Worm (Caenorhabditis elegans) whole organism, L2 larva: ENCODE data around the gene nhr-19.

Experiments used
- C34F6.9 ChIP-seq: fragments of 150-350 bp; optimal IDR thresholded peaks from 2 replicates; lab custom pipeline; 2014; ENCODE audit warnings: missing biosample characterization, missing genetic modification characterization
- F13H6.1 ChIP-seq: sonication (generic microtip); optimal IDR thresholded peaks from 2 replicates; lab custom pipeline; 2016; ENCODE audit warnings: missing genetic modification characterization, missing compliant biosample characterization
- R02D3.7 ChIP-seq: fragments of 150-350 bp; optimal IDR thresholded peaks from 2 replicates; lab custom pipeline; 2014; ENCODE audit warnings: missing biosample characterization, missing genetic modification characterization
- Y55F3AM.14 ChIP-seq: fragments of 200-800 bp; sonication (Bioruptor generic); optimal IDR thresholded peaks from 2 replicates; lab custom pipeline; 2018; ENCODE audit warnings: mild to moderate bottlenecking, missing genetic modification characterization, missing compliant biosample characterization
- aly-2 ChIP-seq: fragments of 150-350 bp; optimal IDR thresholded peaks from 2 replicates; lab custom pipeline; 2014; ENCODE audit warnings: missing biosample characterization, missing genetic modification characterization
- ama-1 ChIP-seq: fragments of 150-350 bp; optimal IDR thresholded peaks from 2 replicates; lab custom pipeline; 2018; ENCODE audit warnings: inconsistent platforms
- blmp-1 ChIP-seq: sonication (generic microtip); optimal IDR thresholded peaks from 2 replicates; lab custom pipeline; 2017; ENCODE audit warnings: missing genetic modification characterization, mild to moderate bottlenecking, missing compliant biosample characterization, antibody characterized with exemption, moderate library complexity; ENCODE audit not compliant: insufficient read depth
- ceh-16 ChIP-seq: fragments of 150-350 bp; optimal IDR thresholded peaks from 2 replicates; lab custom pipeline; 2014; ENCODE audit warnings: missing biosample characterization, missing genetic modification characterization
- ceh-82 ChIP-seq: fragments of 150-350 bp; optimal IDR thresholded peaks from 2 replicates; lab custom pipeline; 2014; ENCODE audit warnings: missing biosample characterization, missing genetic modification characterization
- crh-2 ChIP-seq: sonication (generic microtip); optimal IDR thresholded peaks from 2 replicates; lab custom pipeline; 2017; ENCODE audit warnings: missing biosample characterization, missing genetic modification characterization
- dmd-4 ChIP-seq: sonication (generic microtip); optimal IDR thresholded peaks from 2 replicates; lab custom pipeline; 2017; ENCODE audit warnings: missing biosample characterization, missing genetic modification characterization
- egl-27 ChIP-seq: sonication (generic microtip); optimal IDR thresholded peaks from 3 replicates; lab custom pipeline; 2017; ENCODE audit warnings: missing biosample characterization, missing genetic modification reagents, missing genetic modification characterization
- elt-1 ChIP-seq: fragments of 150-350 bp; optimal IDR thresholded peaks from 2 replicates; lab custom pipeline; 2014; ENCODE audit warnings: missing biosample characterization, missing genetic modification characterization
- fos-1 ChIP-seq: fragments of 150-350 bp; optimal IDR thresholded peaks from 2 replicates; lab custom pipeline; 2014; ENCODE audit warnings: missing biosample characterization, missing genetic modification characterization
- lin-13 ChIP-seq: fragments of 150-350 bp; optimal IDR thresholded peaks from 2 replicates; lab custom pipeline; 2014; ENCODE audit warnings: missing biosample characterization, missing genetic modification reagents, missing genetic modification characterization
- lsy-2 ChIP-seq, 2 experiments: fragments of 150-350 bp in 1 of 2; sonication (generic microtip) in 1 of 2; optimal IDR thresholded peaks; 2 replicates each; lab custom pipeline; 2014 to 2017; ENCODE audit warnings: missing biosample characterization in 2 of 2, missing genetic modification characterization in 2 of 2
- mab-5 ChIP-seq: fragments of 150-350 bp; optimal IDR thresholded peaks from 2 replicates; lab custom pipeline; 2014; ENCODE audit warnings: missing biosample characterization, missing genetic modification characterization
- mbf-1 ChIP-seq: sonication (generic microtip); optimal IDR thresholded peaks from 2 replicates; lab custom pipeline; 2017; ENCODE audit warnings: missing biosample characterization, missing genetic modification characterization
- mdl-1 ChIP-seq, 2 experiments: fragments of 150-350 bp in 1 of 2; sonication (generic microtip) in 1 of 2; optimal IDR thresholded peaks; 2 replicates each; lab custom pipeline; 2017; ENCODE audit warnings: missing biosample characterization in 2 of 2, missing genetic modification characterization in 2 of 2
- nhr-10 ChIP-seq: sonication (generic microtip); optimal IDR thresholded peaks from 2 replicates; lab custom pipeline; 2017; ENCODE audit warnings: missing biosample characterization, missing genetic modification characterization
- nhr-11 ChIP-seq: fragments of 150-350 bp; optimal IDR thresholded peaks from 2 replicates; lab custom pipeline; 2014; ENCODE audit warnings: missing biosample characterization, missing genetic modification characterization
- nhr-12 ChIP-seq: fragments of 150-350 bp; optimal IDR thresholded peaks from 2 replicates; lab custom pipeline; 2014; ENCODE audit warnings: missing biosample characterization, missing genetic modification characterization
- nhr-129 ChIP-seq: fragments of 150-350 bp; optimal IDR thresholded peaks from 2 replicates; lab custom pipeline; 2014; ENCODE audit warnings: missing biosample characterization, missing genetic modification characterization
- nhr-21 ChIP-seq: fragments of 150-350 bp; optimal IDR thresholded peaks from 2 replicates; lab custom pipeline; 2014; ENCODE audit warnings: missing biosample characterization, missing genetic modification characterization
- nhr-23 ChIP-seq: fragments of 150-350 bp; optimal IDR thresholded peaks from 2 replicates; lab custom pipeline; 2014; ENCODE audit warnings: missing biosample characterization, missing genetic modification reagents, missing genetic modification characterization
- nhr-237 ChIP-seq: fragments of 150-350 bp; optimal IDR thresholded peaks from 2 replicates; lab custom pipeline; 2014; ENCODE audit warnings: missing biosample characterization, missing genetic modification characterization
- nhr-25 ChIP-seq: fragments of 150-350 bp; sonication (generic microtip); optimal IDR thresholded peaks from 3 replicates; lab custom pipeline; 2014; ENCODE audit warnings: missing biosample characterization, missing genetic modification characterization
- nhr-6 ChIP-seq: fragments of 150-350 bp; optimal IDR thresholded peaks from 2 replicates; lab custom pipeline; 2014; ENCODE audit warnings: missing biosample characterization, missing genetic modification characterization
- peb-1 ChIP-seq: fragments of 150-350 bp; optimal IDR thresholded peaks from 2 replicates; lab custom pipeline; 2014; ENCODE audit warnings: missing biosample characterization, missing genetic modification characterization
- sem-4 ChIP-seq: fragments of 150-350 bp; optimal IDR thresholded peaks from 2 replicates; lab custom pipeline; 2014; ENCODE audit warnings: missing biosample characterization, missing genetic modification reagents, missing genetic modification characterization
- skn-1 ChIP-seq: sonication (generic microtip); optimal IDR thresholded peaks from 2 replicates; lab custom pipeline; 2017; ENCODE audit warnings: missing biosample characterization, missing genetic modification characterization
- sma-3 ChIP-seq: sonication (generic microtip); optimal IDR thresholded peaks from 2 replicates; lab custom pipeline; 2016; ENCODE audit warnings: missing genetic modification reagents, missing genetic modification characterization, missing compliant biosample characterization
- sma-9 ChIP-seq, 2 experiments: fragments of 150-350 bp in 1 of 2; sonication (generic microtip) in 1 of 2; optimal IDR thresholded peaks; 2 replicates each; lab custom pipeline; 2014 to 2016; ENCODE audit warnings: missing genetic modification characterization in 2 of 2, mild to moderate bottlenecking in 1 of 2, missing biosample characterization in 1 of 2, missing compliant biosample characterization in 1 of 2, missing genetic modification reagents in 1 of 2, moderate library complexity in 1 of 2
- snpc-4 ChIP-seq: fragments of 150-350 bp; optimal IDR thresholded peaks from 2 replicates; lab custom pipeline; 2014; ENCODE audit warnings: missing biosample characterization, missing genetic modification characterization
- unc-39 ChIP-seq: fragments of 150-350 bp; optimal IDR thresholded peaks from 2 replicates; lab custom pipeline; 2014; ENCODE audit warnings: missing biosample characterization, missing genetic modification characterization
- unc-55 ChIP-seq: fragments of 150-350 bp; sonication (generic microtip); optimal IDR thresholded peaks from 3 replicates; lab custom pipeline; 2014; ENCODE audit warnings: missing biosample characterization, missing genetic modification reagents, missing genetic modification characterization
- unc-62 ChIP-seq: fragments of 150-350 bp; optimal IDR thresholded peaks from 2 replicates; lab custom pipeline; 2014; ENCODE audit warnings: missing biosample characterization, missing genetic modification reagents, missing genetic modification characterization
- zag-1 ChIP-seq: fragments of 150-350 bp; optimal IDR thresholded peaks from 2 replicates; lab custom pipeline; 2014; ENCODE audit warnings: missing biosample characterization, missing genetic modification characterization
- ztf-11 ChIP-seq: sonication (generic microtip); optimal IDR thresholded peaks from 2 replicates; lab custom pipeline; 2017; ENCODE audit warnings: missing biosample characterization, missing genetic modification characterization
- ztf-4 ChIP-seq: fragments of 150-350 bp; optimal IDR thresholded peaks from 2 replicates; lab custom pipeline; 2014; ENCODE audit warnings: missing biosample characterization, missing genetic modification characterization

nhr-19 gene

ce11 chrII:9554925-9555553 is 50.3 kb downstream of the nhr-19 start, which contains the start of gene F35H8.2:
Gene F35H8.2, plus strand, starts transcription at chrII:9555503.
- TF ChIP-seq nhr-10 (tag; lab: Kevin White, UChicago): no peak
- peak; percentile 34 for TF ChIP-seq nhr-21
- TF ChIP-seq ceh-82: no peak
- TF ChIP-seq sma-3 (GFP tag; lab: Kevin White, UChicago): peak; percentile 18
- TF ChIP-seq nhr-25 (tag; lab: Kevin White, UChicago): peak; percentile 82

DNA sequence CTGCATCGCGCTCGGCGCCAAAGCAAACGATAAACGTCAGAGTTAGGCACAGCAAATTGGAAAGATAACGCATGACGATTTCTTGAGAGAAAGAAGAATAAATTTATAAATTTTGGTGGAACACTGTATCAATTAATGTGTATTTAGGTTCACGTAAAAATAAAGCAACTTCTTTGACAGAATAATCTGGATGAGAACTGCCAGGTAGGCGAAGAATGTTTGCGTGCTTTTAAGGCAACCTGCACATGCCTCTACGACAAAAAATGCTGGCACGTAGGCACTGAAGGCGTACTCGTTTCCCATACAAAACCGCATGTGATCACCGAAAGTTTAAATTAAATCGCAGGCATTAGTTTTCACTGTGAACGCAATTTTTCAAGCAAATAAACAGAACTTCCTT is 52.1 kb downstream of the nhr-19 start, which contains the start of gene F35H8.1:
Gene F35H8.1 (minus strand): TSS at position 101 of the 400 bp plus-strand sequence.
- TF ChIP-seq mdl-1 (tag; optimal IDR thresholded peaks at IDR 0.05; lab: Kevin White, UChicago) (no peak), nhr-129 (tag; lab: Kevin White, UChicago) (no peak), snpc-4 (no peak), Y55F3AM.14 (GFP tag; lab: Kevin White, UChicago) (no peak), ztf-11 (tag; lab: Kevin White, UChicago) (no peak), R02D3.7 (tag; lab: Kevin White, UChicago) (no peak), lin-13 (GFP tag; lab: Kevin White, UChicago) (no peak), sem-4 (tag; lab: Kevin White, UChicago) (no peak), nhr-25 (tag; lab: Kevin White, UChicago) (no peak), nhr-11 (tag; lab: Kevin White, UChicago) (no peak), zag-1 (tag; lab: Kevin White, UChicago) (no peak), skn-1 (tag; lab: Kevin White, UChicago) (no peak), C34F6.9 (tag; lab: Kevin White, UChicago) (no peak), nhr-12 (tag; lab: Kevin White, UChicago) (no peak), mab-5 (tag; lab: Kevin White, UChicago) (no peak), ama-1 (no peak), F13H6.1 (tag; lab: Kevin White, UChicago) (no peak), nhr-21 (no peak), elt-1 (tag; lab: Kevin White, UChicago) (no peak), crh-2 (tag; lab: Kevin White, UChicago) (no peak)

ce11 chrII:9551536-9551935 is 53.8 kb downstream of the nhr-19 start, which contains the start of gene F35H8.12:
Gene F35H8.12, plus strand, starts transcription at chrII:9551836.
- TF ChIP-seq peb-1 (tag; lab: Kevin White, UChicago) (no peak), dmd-4 (no peak), ceh-16 (tag; lab: Kevin White, UChicago) (no peak), egl-27 (tag; lab: Kevin White, UChicago) (no peak), unc-55 (no peak), blmp-1 (no peak), nhr-6 (no peak), mbf-1 (no peak), unc-62 (GFP tag; lab: Kevin White, UChicago) (no peak), fos-1 (tag; lab: Kevin White, UChicago) (no peak), nhr-23 (tag; lab: Kevin White, UChicago) (no peak), sem-4 (tag; lab: Kevin White, UChicago) (no peak), elt-1 (tag; lab: Kevin White, UChicago) (no peak), nhr-237 (tag; lab: Kevin White, UChicago) (no peak), Y55F3AM.14 (GFP tag; lab: Kevin White, UChicago) (no peak), zag-1 (tag; lab: Kevin White, UChicago) (no peak)

- TF ChIP-seq aly-2 (tag; lab: Kevin White, UChicago) (no peak), sma-9 (GFP tag; optimal IDR thresholded peaks at IDR 0.05; lab: Kevin White, UChicago) (no peak), sma-9 (tag; optimal IDR thresholded peaks at IDR 0.05; lab: Kevin White, UChicago) (no peak), unc-39 (tag; lab: Kevin White, UChicago) (no peak), lsy-2 (tag; optimal IDR thresholded peaks at IDR 0.05; lab: Kevin White, UChicago) (no peak), nhr-25 (tag; lab: Kevin White, UChicago) (no peak), ztf-11 (tag; lab: Kevin White, UChicago) (no peak), unc-55 (no peak), fos-1 (tag; lab: Kevin White, UChicago) (no peak), snpc-4 (no peak), nhr-12 (tag; lab: Kevin White, UChicago) (no peak), dmd-4 (no peak), elt-1 (tag; lab: Kevin White, UChicago) (no peak), ztf-4 (tag; lab: Kevin White, UChicago) (no peak), lin-13 (GFP tag; lab: Kevin White, UChicago) (no peak), Y55F3AM.14 (GFP tag; lab: Kevin White, UChicago) (no peak), skn-1 (tag; lab: Kevin White, UChicago) (no peak), nhr-129 (tag; lab: Kevin White, UChicago) (no peak)
Measured at ce11 chrII:9550718-9551117, 54.6 kb downstream of the nhr-19 start, which contains the start of gene sra-6. Gene sra-6, minus strand, starts transcription at chrII:9550818.
